Worm (Caenorhabditis elegans): Measurements from ENCODE around the gene pct-1.
A peak's percentile ranks its signal among the peaks of the same experiment; 100 is the strongest.

The pct-1 gene

DNA sequence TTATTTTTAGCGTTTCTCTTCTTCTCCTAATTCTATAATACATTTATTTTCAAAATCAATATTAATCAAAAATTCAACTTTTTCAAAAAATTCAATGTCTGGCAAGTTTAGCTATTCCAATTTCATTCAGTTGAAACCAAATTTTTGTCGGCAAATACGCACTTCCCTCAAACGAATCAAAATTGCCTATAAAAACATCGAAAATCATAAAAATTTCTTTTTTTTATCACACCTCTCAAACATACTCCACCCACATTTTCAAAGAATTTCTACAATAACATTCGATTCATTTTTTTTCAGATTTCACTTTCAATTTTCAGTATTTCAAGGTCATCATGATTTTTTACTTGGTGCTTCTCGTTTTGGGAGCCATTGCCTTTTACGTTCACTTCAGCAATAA is 17.2 kb upstream of the pct-1 start, which contains the start of gene faah-1:
faah-1 (plus strand) TSS at position 301 of the 400 bp plus-strand sequence.
- TF ChIP-seq ZK546.5 (tag; optimal IDR thresholded peaks at IDR 0.05), result no peak
- TF ChIP-seq elt-1 (tag; optimal IDR thresholded peaks at IDR 0.05), result no peak
- no peak for TF ChIP-seq skn-1 (tag; optimal IDR thresholded peaks at IDR 0.05)
- TF ChIP-seq mdl-1 (tag; optimal IDR thresholded peaks at IDR 0.05), result no peak
- TF ChIP-seq tbx-2 (tag; optimal IDR thresholded peaks at IDR 0.05), result no peak
- TF ChIP-seq nhr-43 (tag; optimal IDR thresholded peaks at IDR 0.05; ENCODE audit: poor library complexity, severe bottlenecking), result no peak
- TF ChIP-seq ceh-16 (tag; optimal IDR thresholded peaks at IDR 0.05), result no peak
- TF ChIP-seq unc-62 (GFP tag; optimal IDR thresholded peaks at IDR 0.05), result no peak
- no peak for TF ChIP-seq nhr-237 (tag; optimal IDR thresholded peaks at IDR 0.05)
- no peak for TF ChIP-seq nhr-76 (tag; optimal IDR thresholded peaks at IDR 0.05)
- no peak for TF ChIP-seq aly-2 (tag; optimal IDR thresholded peaks at IDR 0.05)
- TF ChIP-seq unc-39 (tag; optimal IDR thresholded peaks at IDR 0.05), result no peak
- TF ChIP-seq nhr-77 (tag; optimal IDR thresholded peaks at IDR 0.05), result no peak
- TF ChIP-seq lin-39 (tag; optimal IDR thresholded peaks at IDR 0.05), result no peak
- no peak for TF ChIP-seq hmg-11 (tag; optimal IDR thresholded peaks at IDR 0.05)
- no peak for TF ChIP-seq snpc-4 (tag; optimal IDR thresholded peaks at IDR 0.05)
- TF ChIP-seq eor-1 (tag; optimal IDR thresholded peaks at IDR 0.05), result no peak
- no peak for TF ChIP-seq sea-2 (GFP tag; optimal IDR thresholded peaks at IDR 0.05)
- TF ChIP-seq ceh-82 (tag; optimal IDR thresholded peaks at IDR 0.05), result no peak
- TF ChIP-seq ztf-11 (tag; optimal IDR thresholded peaks at IDR 0.05), result no peak

- TF ChIP-seq pha-4 (tag; optimal IDR thresholded peaks at IDR 0.05) (no peak), pqm-1 (tag; optimal IDR thresholded peaks at IDR 0.05) (no peak), lin-15B (tag; optimal IDR thresholded peaks at IDR 0.05) (no peak), ceh-28 (tag; optimal IDR thresholded peaks at IDR 0.05) (no peak), lin-39 (tag; optimal IDR thresholded peaks at IDR 0.05) (no peak), mdl-1 (tag; optimal IDR thresholded peaks at IDR 0.05) (no peak), elt-2 (tag; optimal IDR thresholded peaks at IDR 0.05) (peak; percentile 59), fos-1 (tag; optimal IDR thresholded peaks at IDR 0.05) (no peak), jun-1 (tag; optimal IDR thresholded peaks at IDR 0.05) (no peak)
Observed at ce11 chrIV:8159995-8160394, 16.3 kb upstream of the pct-1 start.

DNA sequence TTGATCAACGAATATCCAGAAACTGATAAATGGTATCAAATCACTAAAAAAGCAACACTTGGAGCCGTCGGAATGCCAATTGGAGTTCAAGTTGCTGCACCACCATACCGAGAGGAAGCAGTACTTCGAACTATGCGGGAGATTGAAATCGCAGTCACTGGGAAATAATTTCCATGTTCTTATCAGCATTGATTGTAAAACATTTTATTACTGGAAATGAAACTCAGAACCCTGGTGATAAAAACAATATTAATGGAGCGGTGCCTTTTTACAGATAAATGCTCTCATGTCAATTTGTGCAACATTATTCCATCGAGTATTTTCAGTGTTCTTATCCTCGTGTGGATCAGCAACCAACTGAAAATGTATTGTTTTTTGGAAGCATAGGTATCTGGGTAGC is 14.5 kb upstream of the pct-1 start:
- TF ChIP-seq ceh-28 (tag; optimal IDR thresholded peaks at IDR 0.05), result no peak
- TF ChIP-seq fos-1 (tag; optimal IDR thresholded peaks at IDR 0.05), result no peak
- TF ChIP-seq unc-39 (tag; optimal IDR thresholded peaks at IDR 0.05), result no peak
- TF ChIP-seq ceh-16 (tag; optimal IDR thresholded peaks at IDR 0.05), result no peak
- no peak for TF ChIP-seq ceh-82 (tag; optimal IDR thresholded peaks at IDR 0.05)
- TF ChIP-seq fkh-2 (tag; optimal IDR thresholded peaks at IDR 0.05), result no peak
- TF ChIP-seq nhr-25 (tag; optimal IDR thresholded peaks at IDR 0.05), result no peak
- no peak for TF ChIP-seq nhr-76 (tag; optimal IDR thresholded peaks at IDR 0.05)
- no peak for TF ChIP-seq nhr-43 (tag; optimal IDR thresholded peaks at IDR 0.05; ENCODE audit: poor library complexity, severe bottlenecking)
- no peak for TF ChIP-seq ztf-11 (tag; optimal IDR thresholded peaks at IDR 0.05)
- peak; percentile 59 for TF ChIP-seq pqm-1 (tag; optimal IDR thresholded peaks at IDR 0.05)
- TF ChIP-seq unc-62 (GFP tag; optimal IDR thresholded peaks at IDR 0.05), result no peak
- TF ChIP-seq egl-5 (tag; optimal IDR thresholded peaks at IDR 0.05), result no peak
- TF ChIP-seq nhr-77 (tag; optimal IDR thresholded peaks at IDR 0.05), result no peak
- TF ChIP-seq daf-12 (tag; optimal IDR thresholded peaks at IDR 0.05), result no peak
- TF ChIP-seq elt-2 (tag; optimal IDR thresholded peaks at IDR 0.05), result peak; percentile 66
- TF ChIP-seq nhr-28 (tag; optimal IDR thresholded peaks at IDR 0.05), result no peak

- TF ChIP-seq lin-39 (tag; optimal IDR thresholded peaks at IDR 0.05) (no peak), jun-1 (tag; optimal IDR thresholded peaks at IDR 0.05) (peak; percentile 47), pqm-1 (tag; optimal IDR thresholded peaks at IDR 0.05) (peak; percentile 88), pha-4 (tag; optimal IDR thresholded peaks at IDR 0.05) (peak; percentile 22), elt-2 (tag; optimal IDR thresholded peaks at IDR 0.05) (peak; percentile 90)
Observed at ce11 chrIV:8163687-8164086, 12.6 kb upstream of the pct-1 start, which contains the start of gene clec-51. Gene clec-51 (minus strand): TSS chrIV:8163800.

- TF ChIP-seq nhr-76 (tag; optimal IDR thresholded peaks at IDR 0.05) (no peak), lsy-12 (tag; optimal IDR thresholded peaks at IDR 0.05) (no peak), nhr-23 (tag; optimal IDR thresholded peaks at IDR 0.05) (no peak), egl-5 (tag; optimal IDR thresholded peaks at IDR 0.05) (no peak), pqm-1 (tag; optimal IDR thresholded peaks at IDR 0.05) (no peak), ceh-9 (tag; optimal IDR thresholded peaks at IDR 0.05) (no peak), nhr-77 (tag; optimal IDR thresholded peaks at IDR 0.05) (no peak)
Observed at ce11 chrIV:8164515-8164914, 11.8 kb upstream of the pct-1 start.

Data from whole organism, L3 larva.